Worm (Caenorhabditis elegans): ENCODE measurements around the gene dmsr-4.
"Not testable (repeated sequence)": the region's sequence is repeated elsewhere in the genome, so short reads cannot be mapped to it uniquely, and the experiment has no call there.

dmsr-4 gene

ce11 chrII:320783-321182 is 36.1 kb downstream of the dmsr-4 start:
- TF ChIP-seq T22C8.4 (GFP tag; IDR thresholded peaks at IDR 0.05), result no peak
- TF ChIP-seq klf-2 (GFP tag; conservative IDR thresholded peaks at IDR 0.05), result no peak
- TF ChIP-seq flt-1 (GFP tag; IDR thresholded peaks at IDR 0.05), result no peak
- no peak for TF ChIP-seq tab-1 (GFP tag; IDR thresholded peaks at IDR 0.05)
- TF ChIP-seq ztf-23 (GFP tag; IDR thresholded peaks at IDR 0.05), result no peak
- TF ChIP-seq cog-1 (tag; optimal IDR thresholded peaks at IDR 0.05), result no peak
- no peak for TF ChIP-seq ztf-29 (GFP tag; IDR thresholded peaks at IDR 0.05)
- no peak for TF ChIP-seq ref-1 (GFP tag; conservative IDR thresholded peaks at IDR 0.05)
- TF ChIP-seq med-1 (GFP tag; optimal IDR thresholded peaks at IDR 0.05; ENCODE audit: insufficient read depth), result no peak

DNA sequence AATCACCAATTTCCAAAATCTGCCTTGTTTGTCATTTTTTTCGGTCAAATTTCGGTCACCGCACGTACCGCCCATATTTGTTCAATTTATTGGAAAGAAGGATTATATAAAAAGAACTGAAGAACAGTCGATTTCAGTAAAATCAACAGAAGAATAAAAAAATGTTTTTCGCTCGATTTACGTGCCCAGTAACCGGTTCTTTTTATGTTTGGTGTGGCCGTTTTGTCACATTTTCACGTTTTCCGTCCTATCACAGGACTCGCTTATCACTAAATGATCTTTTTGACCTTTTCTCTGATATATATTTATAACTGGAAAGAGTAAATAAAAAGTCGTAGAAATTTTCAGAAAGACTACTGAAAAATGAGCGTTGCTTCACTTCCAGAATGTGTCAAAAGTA is 37.4 kb downstream of the dmsr-4 start, which contains the start of gene far-7:
Gene far-7 (plus strand): TSS at position 331 of the 400 bp plus-strand sequence.
- TF ChIP-seq klf-2 (GFP tag; conservative IDR thresholded peaks at IDR 0.05) (no peak), tab-1 (GFP tag; IDR thresholded peaks at IDR 0.05) (no peak), ref-1 (GFP tag; conservative IDR thresholded peaks at IDR 0.05) (no peak), med-1 (GFP tag; optimal IDR thresholded peaks at IDR 0.05; ENCODE audit: insufficient read depth) (no peak), T22C8.4 (GFP tag; IDR thresholded peaks at IDR 0.05) (no peak), cog-1 (tag; optimal IDR thresholded peaks at IDR 0.05) (no peak), ztf-23 (GFP tag; IDR thresholded peaks at IDR 0.05) (no peak), flt-1 (GFP tag; IDR thresholded peaks at IDR 0.05) (no peak), ztf-29 (GFP tag; IDR thresholded peaks at IDR 0.05) (no peak)

DNA sequence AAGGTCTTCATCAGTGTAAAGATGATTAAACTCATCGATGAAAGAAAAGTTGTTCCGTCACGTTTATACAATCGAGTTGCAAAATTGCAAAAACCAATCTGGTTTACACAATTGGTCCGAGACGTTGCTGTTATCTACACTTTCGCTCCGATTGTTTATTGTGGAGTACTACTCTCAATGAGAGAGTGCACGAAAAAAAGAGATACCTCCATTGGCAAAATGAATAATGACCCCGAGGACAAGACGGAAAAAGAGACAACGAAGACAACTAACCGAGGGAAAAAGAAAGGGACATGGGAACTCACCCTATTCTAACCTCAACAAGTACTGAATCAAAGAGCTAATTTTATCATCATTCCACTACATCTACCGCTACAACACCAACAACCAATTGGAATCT is 43.3 kb downstream of the dmsr-4 start:
- TF ChIP-seq cog-1 (tag; optimal IDR thresholded peaks at IDR 0.05), result no peak
- no peak for TF ChIP-seq klf-2 (GFP tag; conservative IDR thresholded peaks at IDR 0.05)
- no peak for TF ChIP-seq ztf-29 (GFP tag; IDR thresholded peaks at IDR 0.05)
- TF ChIP-seq med-1 (GFP tag; optimal IDR thresholded peaks at IDR 0.05; ENCODE audit: insufficient read depth), result no peak
- no peak for TF ChIP-seq ztf-23 (GFP tag; IDR thresholded peaks at IDR 0.05)
- TF ChIP-seq ref-1 (GFP tag; conservative IDR thresholded peaks at IDR 0.05), result no peak
- no peak for TF ChIP-seq T22C8.4 (GFP tag; IDR thresholded peaks at IDR 0.05)
- TF ChIP-seq tab-1 (GFP tag; IDR thresholded peaks at IDR 0.05), result no peak
- no peak for TF ChIP-seq flt-1 (GFP tag; IDR thresholded peaks at IDR 0.05)

- not testable (repeated sequence) for TF ChIP-seq ztf-29 (GFP tag; IDR thresholded peaks at IDR 0.05); cog-1 (tag; optimal IDR thresholded peaks at IDR 0.05); klf-2 (GFP tag; conservative IDR thresholded peaks at IDR 0.05)
Observed at ce11 chrII:312110-312509, 44.8 kb downstream of the dmsr-4 start, which contains the start of gene mps-2. mps-2 (minus strand) TSS chrII:312210.

ce11 chrII:307154-307553 is 49.7 kb downstream of the dmsr-4 start, which contains the start of gene K01A2.4:
K01A2.4 (plus strand) TSS chrII:307454.
- TF ChIP-seq ztf-23 (GFP tag; IDR thresholded peaks at IDR 0.05), result no peak
- TF ChIP-seq klf-2 (GFP tag; conservative IDR thresholded peaks at IDR 0.05), result no peak
- TF ChIP-seq flt-1 (GFP tag; IDR thresholded peaks at IDR 0.05), result no peak
- TF ChIP-seq ztf-29 (GFP tag; IDR thresholded peaks at IDR 0.05), result no peak
- no peak for TF ChIP-seq med-1 (GFP tag; optimal IDR thresholded peaks at IDR 0.05; ENCODE audit: insufficient read depth)
- no peak for TF ChIP-seq ref-1 (GFP tag; conservative IDR thresholded peaks at IDR 0.05)
- no peak for TF ChIP-seq T22C8.4 (GFP tag; IDR thresholded peaks at IDR 0.05)
- TF ChIP-seq cog-1 (tag; optimal IDR thresholded peaks at IDR 0.05), result no peak
- TF ChIP-seq tab-1 (GFP tag; IDR thresholded peaks at IDR 0.05), result no peak

ce11 chrII:305645-306044 is 51.2 kb downstream of the dmsr-4 start, which contains the start of gene col-69:
col-69 (minus strand) TSS chrII:305745.
- TF ChIP-seq T22C8.4 (GFP tag; IDR thresholded peaks at IDR 0.05), result no peak
- no peak for TF ChIP-seq flt-1 (GFP tag; IDR thresholded peaks at IDR 0.05)
- TF ChIP-seq ref-1 (GFP tag; conservative IDR thresholded peaks at IDR 0.05), result no peak
- no peak for TF ChIP-seq tab-1 (GFP tag; IDR thresholded peaks at IDR 0.05)
- no peak for TF ChIP-seq med-1 (GFP tag; optimal IDR thresholded peaks at IDR 0.05; ENCODE audit: insufficient read depth)
- TF ChIP-seq ztf-23 (GFP tag; IDR thresholded peaks at IDR 0.05), result no peak
- no peak for TF ChIP-seq cog-1 (tag; optimal IDR thresholded peaks at IDR 0.05)
- no peak for TF ChIP-seq ztf-29 (GFP tag; IDR thresholded peaks at IDR 0.05)
- no peak for TF ChIP-seq klf-2 (GFP tag; conservative IDR thresholded peaks at IDR 0.05)

DNA sequence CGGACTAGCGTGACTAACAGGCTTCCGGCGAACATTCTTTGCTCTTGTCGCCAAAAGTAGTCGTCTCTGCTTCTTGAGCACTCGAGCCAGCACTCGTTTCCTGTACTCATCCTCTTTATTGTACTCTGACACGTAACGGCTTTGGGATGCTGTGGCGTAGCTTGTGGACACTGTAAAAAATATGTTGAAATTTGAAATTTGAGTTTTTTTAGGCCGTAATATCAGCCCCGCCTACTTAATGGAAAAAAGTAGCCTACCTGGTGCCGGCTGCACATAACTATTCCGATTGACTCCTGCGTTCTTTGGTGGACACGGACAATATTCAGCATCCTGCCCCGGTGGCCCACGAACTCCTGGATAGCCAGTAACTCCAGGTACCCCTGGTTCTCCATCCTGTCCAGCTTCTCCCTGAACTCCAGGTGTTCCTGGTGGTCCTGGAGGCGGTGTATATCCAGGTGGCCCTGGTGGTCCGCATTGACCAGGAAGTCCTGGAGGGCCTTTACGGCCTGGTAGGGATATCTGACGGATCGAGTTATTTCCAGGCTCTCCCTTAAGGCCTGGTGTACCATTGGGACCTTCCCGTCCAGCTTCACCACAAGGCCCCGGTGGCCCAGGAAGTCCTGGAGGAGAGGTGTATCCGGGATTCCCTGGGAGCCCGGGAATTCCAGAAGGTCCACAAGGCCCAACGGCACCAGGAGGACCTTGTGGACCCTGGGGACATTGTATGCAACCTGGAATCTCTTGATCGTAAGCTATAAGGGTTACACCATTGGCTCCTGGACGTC is 52.8 kb downstream of the dmsr-4 start:
- TF ChIP-seq med-1 (GFP tag; optimal IDR thresholded peaks at IDR 0.05; ENCODE audit: insufficient read depth), result no peak
- TF ChIP-seq tab-1 (GFP tag; IDR thresholded peaks at IDR 0.05), result no peak
- no peak for TF ChIP-seq flt-1 (GFP tag; IDR thresholded peaks at IDR 0.05)
- TF ChIP-seq klf-2 (GFP tag; conservative IDR thresholded peaks at IDR 0.05), result no peak
- no peak for TF ChIP-seq T22C8.4 (GFP tag; IDR thresholded peaks at IDR 0.05)
- no peak for TF ChIP-seq ztf-29 (GFP tag; IDR thresholded peaks at IDR 0.05)
- no peak for TF ChIP-seq cog-1 (tag; optimal IDR thresholded peaks at IDR 0.05)
- TF ChIP-seq ztf-23 (GFP tag; IDR thresholded peaks at IDR 0.05), result no peak
- TF ChIP-seq ref-1 (GFP tag; conservative IDR thresholded peaks at IDR 0.05), result no peak

DNA sequence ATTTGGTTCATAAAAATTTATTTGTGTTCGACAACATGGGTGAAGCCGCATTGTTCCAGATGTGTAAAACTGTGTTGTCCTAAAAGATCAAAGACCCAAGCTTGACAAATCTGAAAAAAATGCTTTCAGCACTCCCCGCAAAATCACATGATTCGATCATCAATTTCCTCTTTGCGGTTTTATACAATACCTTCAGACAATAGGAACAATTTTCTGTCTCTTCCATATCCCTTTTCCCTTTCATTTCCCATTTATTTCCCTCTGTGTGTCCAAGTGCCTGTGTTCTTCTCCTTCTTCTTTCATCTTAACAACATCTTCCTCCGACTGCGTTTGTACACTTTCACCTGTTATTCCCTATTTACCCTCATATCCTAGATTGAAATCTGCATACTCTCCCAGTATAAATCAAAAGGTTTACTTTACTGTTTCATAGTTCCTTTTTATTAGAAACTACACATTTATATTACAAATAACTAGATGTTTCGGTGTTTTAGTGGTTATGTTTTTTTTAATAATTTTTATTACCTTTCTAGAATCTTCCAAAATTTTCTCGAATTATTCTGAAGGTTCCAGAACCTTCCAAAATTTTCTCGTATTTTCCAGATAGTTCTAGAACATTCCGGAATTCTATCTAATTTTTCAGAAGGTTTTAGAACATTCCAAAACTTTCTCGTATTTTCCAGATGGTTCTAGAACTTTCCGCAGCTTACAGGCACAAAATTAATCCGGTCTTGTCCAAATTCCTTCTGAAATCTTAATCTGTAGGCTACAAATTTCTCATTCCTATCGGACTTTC is 55.7 kb downstream of the dmsr-4 start, which contains the start of gene K01A2.5:
Gene K01A2.5 (plus strand): TSS at position 297 of the 796 bp plus-strand sequence.
- TF ChIP-seq cog-1 (tag; optimal IDR thresholded peaks at IDR 0.05) (peak; percentile 22), ztf-29 (GFP tag; IDR thresholded peaks at IDR 0.05) (no peak), klf-2 (GFP tag; conservative IDR thresholded peaks at IDR 0.05) (no peak)

DNA sequence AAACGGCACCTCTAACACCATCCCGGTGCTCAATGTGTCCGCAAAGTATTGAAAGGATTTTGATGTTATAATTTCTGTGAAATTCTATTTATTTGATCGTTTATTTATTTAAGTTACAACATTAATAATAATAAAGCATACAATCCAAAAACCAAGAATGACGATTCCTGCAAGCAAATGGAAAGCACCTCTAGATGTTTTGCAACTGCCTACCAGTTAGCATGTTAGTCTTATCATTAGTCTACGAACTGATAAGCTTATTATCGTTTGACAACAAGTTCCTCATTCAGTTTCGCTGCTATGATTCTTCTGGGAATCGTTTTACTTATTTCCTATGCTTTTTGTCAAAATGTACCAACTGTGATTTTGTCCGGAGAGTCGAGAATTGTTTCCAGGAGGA is 57.2 kb downstream of the dmsr-4 start, which contains the start of gene K01A2.6:
Gene K01A2.6 (plus strand): TSS at position 301 of the 400 bp plus-strand sequence.
- TF ChIP-seq klf-2 (GFP tag; conservative IDR thresholded peaks at IDR 0.05) (no peak), ref-1 (GFP tag; conservative IDR thresholded peaks at IDR 0.05) (no peak), ztf-23 (GFP tag; IDR thresholded peaks at IDR 0.05) (no peak), tab-1 (GFP tag; IDR thresholded peaks at IDR 0.05) (no peak), flt-1 (GFP tag; IDR thresholded peaks at IDR 0.05) (no peak), med-1 (GFP tag; optimal IDR thresholded peaks at IDR 0.05; ENCODE audit: insufficient read depth) (no peak), T22C8.4 (GFP tag; IDR thresholded peaks at IDR 0.05) (no peak), ztf-29 (GFP tag; IDR thresholded peaks at IDR 0.05) (no peak), cog-1 (tag; optimal IDR thresholded peaks at IDR 0.05) (no peak)
